Worm (Caenorhabditis elegans) whole organism, young adult: Measurements from ENCODE around the gene F54E12.2.

Source experiments
- B0035.1 ChIP-seq: sonication (generic microtip); optimal IDR thresholded peaks from 2 replicates; lab custom pipeline; 2016; ENCODE audit warnings: missing genetic modification characterization, mild to moderate bottlenecking, missing compliant biosample characterization, missing genotype, missing genetic modification reagents
- B0261.1 ChIP-seq: sonication (generic microtip); optimal IDR thresholded peaks from 2 replicates; lab custom pipeline; 2016; ENCODE audit warnings: mild to moderate bottlenecking, missing genetic modification characterization, moderate library complexity, missing compliant biosample characterization
- C06A6.2 ChIP-seq: fragments of 200-800 bp; sonication (Bioruptor generic); conservative IDR thresholded peaks from 2 replicates; pipeline ENCODE4 v1.3.6; 2022; ENCODE audit warnings: missing genetic modification characterization, missing compliant biosample characterization
- F22D6.2 ChIP-seq: sonication (generic microtip); optimal IDR thresholded peaks from 2 replicates; lab custom pipeline; 2016; ENCODE audit warnings: mild to moderate bottlenecking, missing genetic modification characterization, missing compliant biosample characterization
- F39B2.1 ChIP-seq: fragments of 200-800 bp; sonication (Bioruptor generic); IDR thresholded peaks from 2 replicates; pipeline ENCODE4 v1.3.6; 2022; ENCODE audit warnings: missing genetic modification reagents, missing genetic modification characterization, missing compliant biosample characterization
- F49E8.2 ChIP-seq: sonication (generic microtip); optimal IDR thresholded peaks from 3 replicates; lab custom pipeline; 2017; ENCODE audit warnings: missing genetic modification characterization, mild to moderate bottlenecking, missing compliant biosample characterization, antibody characterized with exemption, moderate library complexity; ENCODE audit not compliant: insufficient read depth
- F57C9.4 ChIP-seq: sonication (generic microtip); optimal IDR thresholded peaks from 2 replicates; lab custom pipeline; 2017; ENCODE audit warnings: mild to moderate bottlenecking, missing genetic modification characterization, missing compliant biosample characterization
- K11D2.4 ChIP-seq: fragments of 200-800 bp; sonication (Bioruptor generic); IDR thresholded peaks from 2 replicates; pipeline ENCODE4 v1.3.6; 2022; ENCODE audit warnings: missing genetic modification reagents, missing genetic modification characterization, missing compliant biosample characterization
- T26A5.8 ChIP-seq: sonication (generic microtip); optimal IDR thresholded peaks from 2 replicates; lab custom pipeline; 2016; ENCODE audit warnings: missing genetic modification characterization, missing compliant biosample characterization
- Y53G8AR.9 ChIP-seq: fragments of 200-800 bp; sonication (Bioruptor generic); conservative IDR thresholded peaks from 2 replicates; pipeline ENCODE4 v1.3.6; 2022; ENCODE audit warnings: missing genetic modification reagents, missing genetic modification characterization, missing compliant biosample characterization
- Y56A3A.18 ChIP-seq: fragments of 200-800 bp; sonication (Bioruptor generic); IDR thresholded peaks from 2 replicates; pipeline ENCODE4 v1.3.6; 2022; ENCODE audit warnings: missing genetic modification reagents, missing genetic modification characterization, missing compliant biosample characterization
- Y67H2A.10 ChIP-seq: fragments of 200-800 bp; sonication (Bioruptor generic); conservative IDR thresholded peaks from 2 replicates; pipeline ENCODE4 v1.3.6; 2022; ENCODE audit warnings: missing genetic modification reagents, missing genetic modification characterization, missing compliant biosample characterization
- Y79H2A.3 ChIP-seq: fragments of 200-800 bp; sonication (Bioruptor generic); conservative IDR thresholded peaks from 2 replicates; pipeline ENCODE4 v1.3.6; 2022; ENCODE audit warnings: missing genetic modification reagents, missing genetic modification characterization, missing compliant biosample characterization
- akir-1 ChIP-seq: fragments of 200-800 bp; sonication (Bioruptor generic); optimal IDR thresholded peaks from 2 replicates; lab custom pipeline; 2018; ENCODE audit warnings: mild to moderate bottlenecking, missing genetic modification characterization, moderate library complexity, missing compliant biosample characterization
- ama-1 ChIP-seq, 3 experiments: fragments of 150-350 bp in 1 of 3; sonication (generic microtip) in 2 of 3; optimal IDR thresholded peaks; 2 replicates each; lab custom pipeline; 2014 to 2018; ENCODE audit warnings: missing biosample characterization in 2 of 3, missing genetic modification characterization in 2 of 3, missing genetic modification reagents in 2 of 3
- aptf-2 ChIP-seq: fragments of 200-800 bp; sonication (Bioruptor generic); conservative IDR thresholded peaks from 2 replicates; pipeline ENCODE4 v1.3.6; 2022; ENCODE audit warnings: missing genetic modification reagents, missing genetic modification characterization, missing compliant biosample characterization
- aptf-3 ChIP-seq: fragments of 200-800 bp; sonication (Bioruptor generic); IDR thresholded peaks from 2 replicates; pipeline ENCODE4 v1.3.6; 2022; ENCODE audit warnings: missing genetic modification characterization, missing compliant biosample characterization
- athp-1 ChIP-seq: sonication (generic microtip); optimal IDR thresholded peaks from 2 replicates; lab custom pipeline; 2017; ENCODE audit warnings: mild to moderate bottlenecking, missing genetic modification characterization, missing compliant biosample characterization
- attf-3 ChIP-seq: fragments of 200-800 bp; sonication (Bioruptor generic); conservative IDR thresholded peaks from 2 replicates; pipeline ENCODE4 v1.3.6; 2022; ENCODE audit warnings: missing genetic modification reagents, missing genetic modification characterization, missing compliant biosample characterization
- attf-6 ChIP-seq: fragments of 200-800 bp; sonication (Bioruptor generic); IDR thresholded peaks from 2 replicates; pipeline ENCODE4 v1.3.6; 2022; ENCODE audit warnings: missing genetic modification reagents, missing genetic modification characterization, missing compliant biosample characterization
- cebp-1 ChIP-seq, 2 experiments: fragments of 200-800 bp in 1 of 2; sonication (Bioruptor generic) in 1 of 2; sonication (generic microtip) in 1 of 2; IDR thresholded peaks in 1 of 2; optimal IDR thresholded peaks in 1 of 2; 2 replicates each; pipeline versions ENCODE4 v1.3.6 to Lab custom; 2017 to 2022; ENCODE audit warnings: missing compliant biosample characterization in 2 of 2, missing genetic modification characterization in 2 of 2, mild to moderate bottlenecking in 1 of 2, missing genetic modification reagents in 1 of 2, moderate library complexity in 1 of 2
- cebp-2 ChIP-seq: fragments of 200-800 bp; sonication (Bioruptor generic); IDR thresholded peaks from 2 replicates; pipeline ENCODE4 v1.3.6; 2022; ENCODE audit warnings: missing genetic modification characterization, missing compliant biosample characterization
- ceh-40 ChIP-seq: fragments of 200-800 bp; sonication (Bioruptor generic); IDR thresholded peaks from 2 replicates; pipeline ENCODE4 v1.3.6; 2022; ENCODE audit warnings: missing genetic modification characterization, missing compliant biosample characterization
- ceh-91 ChIP-seq: fragments of 200-800 bp; sonication (Bioruptor generic); IDR thresholded peaks from 2 replicates; pipeline ENCODE4 v1.3.6; 2022; ENCODE audit warnings: missing genetic modification reagents, missing genetic modification characterization, missing compliant biosample characterization
- efl-1 ChIP-seq: fragments of 150-350 bp; optimal IDR thresholded peaks from 2 replicates; lab custom pipeline; 2014; ENCODE audit warnings: missing biosample characterization, missing genetic modification reagents, missing genetic modification characterization
- egrh-3 ChIP-seq: fragments of 200-800 bp; sonication (Bioruptor generic); IDR thresholded peaks from 2 replicates; pipeline ENCODE4 v1.3.6; 2022; ENCODE audit warnings: missing genetic modification reagents, missing genetic modification characterization, missing compliant biosample characterization
- hlh-26 ChIP-seq: fragments of 200-800 bp; sonication (Bioruptor generic); conservative IDR thresholded peaks from 2 replicates; pipeline ENCODE4 v1.3.6; 2022; ENCODE audit warnings: missing genetic modification reagents, missing genetic modification characterization, missing compliant biosample characterization
- hmg-1.2 ChIP-seq: fragments of 200-800 bp; sonication (Bioruptor generic); IDR thresholded peaks from 2 replicates; pipeline ENCODE4 v1.3.6; 2022; ENCODE audit warnings: missing genetic modification reagents, missing genetic modification characterization, missing compliant biosample characterization
- hmg-20 ChIP-seq: fragments of 200-800 bp; sonication (Bioruptor generic); IDR thresholded peaks from 2 replicates; pipeline ENCODE4 v1.3.6; 2022; ENCODE audit warnings: missing genetic modification reagents, missing genetic modification characterization, missing compliant biosample characterization
- hrde-1 ChIP-seq: sonication (generic microtip); optimal IDR thresholded peaks from 2 replicates; lab custom pipeline; 2016; ENCODE audit warnings: missing genetic modification characterization, mild to moderate bottlenecking, missing compliant biosample characterization, moderate library complexity, missing genotype, missing genetic modification reagents, borderline replicate concordance
- hsf-1 ChIP-seq: fragments of 200-800 bp; sonication (Bioruptor generic); IDR thresholded peaks from 2 replicates; pipeline ENCODE4 v1.3.6; 2022; ENCODE audit warnings: missing genetic modification reagents, missing genetic modification characterization, missing compliant biosample characterization
- lin-40 ChIP-seq: sonication (generic microtip); optimal IDR thresholded peaks from 2 replicates; lab custom pipeline; 2016; ENCODE audit warnings: missing genetic modification characterization, mild to moderate bottlenecking, missing compliant biosample characterization, missing genotype, missing genetic modification reagents
- lsy-27 ChIP-seq: sonication (generic microtip); optimal IDR thresholded peaks from 2 replicates; lab custom pipeline; 2017; ENCODE audit warnings: missing genetic modification characterization, mild to moderate bottlenecking, missing compliant biosample characterization, antibody characterized with exemption, missing genotype, borderline replicate concordance; ENCODE audit not compliant: insufficient read depth
- madf-6 ChIP-seq: fragments of 200-800 bp; sonication (Bioruptor generic); IDR thresholded peaks from 2 replicates; pipeline ENCODE4 v1.3.6; 2022; ENCODE audit warnings: missing genetic modification reagents, missing genetic modification characterization, missing compliant biosample characterization
- mcd-1 ChIP-seq: fragments of 200-800 bp; sonication (Bioruptor generic); IDR thresholded peaks from 2 replicates; pipeline ENCODE4 v1.3.6; 2022; ENCODE audit warnings: missing genetic modification reagents, missing genetic modification characterization, missing compliant biosample characterization
- mel-28 ChIP-seq: sonication (generic microtip); optimal IDR thresholded peaks from 2 replicates; lab custom pipeline; 2016; ENCODE audit warnings: borderline replicate concordance, mild to moderate bottlenecking, missing genetic modification characterization, missing compliant biosample characterization
- nhr-120 ChIP-seq: fragments of 200-800 bp; sonication (Bioruptor generic); IDR thresholded peaks from 2 replicates; pipeline ENCODE4 v1.3.6; 2022; ENCODE audit warnings: missing genetic modification characterization, missing compliant biosample characterization
- nhr-27 ChIP-seq: fragments of 200-800 bp; sonication (Bioruptor generic); optimal IDR thresholded peaks from 2 replicates; lab custom pipeline; 2018; ENCODE audit warnings: mild to moderate bottlenecking, missing genetic modification characterization, moderate library complexity, missing compliant biosample characterization
- pha-4 ChIP-seq: fragments of 150-350 bp; sonication (generic microtip); optimal IDR thresholded peaks from 2 replicates; lab custom pipeline; 2014; ENCODE audit warnings: missing biosample characterization, missing genetic modification reagents, missing genetic modification characterization
- snpc-1.1 ChIP-seq: sonication (generic microtip); optimal IDR thresholded peaks from 2 replicates; lab custom pipeline; 2017; ENCODE audit warnings: missing genetic modification characterization, mild to moderate bottlenecking, missing compliant biosample characterization, antibody characterized with exemption, moderate library complexity, missing genotype, missing genetic modification reagents; ENCODE audit not compliant: insufficient read depth
- snpc-3.4 ChIP-seq: sonication (generic microtip); optimal IDR thresholded peaks from 2 replicates; lab custom pipeline; 2017; ENCODE audit warnings: missing genetic modification characterization, mild to moderate bottlenecking, missing compliant biosample characterization, antibody characterized with exemption, moderate library complexity, missing genotype, missing genetic modification reagents
- somi-1 ChIP-seq: fragments of 200-800 bp; sonication (Bioruptor generic); optimal IDR thresholded peaks from 2 replicates; lab custom pipeline; 2018; ENCODE audit warnings: mild to moderate bottlenecking, missing genetic modification characterization, missing compliant biosample characterization
- unc-130 ChIP-seq: sonication (generic microtip); optimal IDR thresholded peaks from 2 replicates; lab custom pipeline; 2016; ENCODE audit warnings: missing genetic modification reagents, missing genetic modification characterization, missing compliant biosample characterization
- unc-62 ChIP-seq: fragments of 150-350 bp; optimal IDR thresholded peaks from 2 replicates; lab custom pipeline; 2014; ENCODE audit warnings: missing biosample characterization, missing genetic modification reagents, missing genetic modification characterization
- ztf-22 ChIP-seq: fragments of 200-800 bp; sonication (Bioruptor generic); optimal IDR thresholded peaks from 2 replicates; lab custom pipeline; 2018; ENCODE audit warnings: mild to moderate bottlenecking, missing genetic modification characterization, moderate library complexity, missing compliant biosample characterization
- ztf-6 ChIP-seq: fragments of 200-800 bp; sonication (Bioruptor generic); IDR thresholded peaks from 2 replicates; pipeline ENCODE4 v1.3.6; 2022; ENCODE audit warnings: missing genetic modification reagents, missing genetic modification characterization, missing compliant biosample characterization

F54E12.2 gene

DNA sequence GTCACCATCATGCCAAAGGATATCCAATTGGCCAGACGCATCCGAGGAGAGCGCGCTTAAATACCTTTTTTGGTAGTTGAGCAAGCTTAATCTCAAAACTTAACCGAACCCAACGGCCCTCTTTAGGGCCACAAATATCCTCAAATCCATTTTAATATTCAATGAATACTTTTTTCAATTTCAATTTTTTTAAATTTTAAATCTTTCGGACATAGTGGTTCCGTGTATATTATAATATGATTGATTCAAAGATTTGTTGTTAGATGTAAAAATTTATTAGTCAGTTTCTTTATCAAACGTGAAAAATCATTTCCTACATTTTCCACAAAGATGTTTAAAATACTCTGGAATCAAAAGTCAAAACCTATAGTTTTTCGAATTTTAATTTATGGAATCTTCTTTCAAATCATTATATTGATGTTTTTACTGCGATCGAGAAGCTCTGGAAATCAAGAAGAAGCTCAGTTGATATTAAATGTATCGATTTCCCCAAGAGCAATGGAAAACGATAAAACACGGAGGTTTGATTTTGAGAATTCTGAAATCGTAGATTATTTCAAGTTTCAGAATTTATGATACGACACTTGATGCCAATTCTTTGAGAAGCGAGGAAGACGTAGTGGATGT is 9.9 kb downstream of the F54E12.2 start, which contains the start of gene B0035.21:
Gene B0035.21, plus strand, starts transcription at position 322 of the 627 bp plus-strand sequence.
- no peak for TF ChIP-seq efl-1 (GFP tag; lab: Kevin White, UChicago)
- TF ChIP-seq mel-28 (tag; lab: Kevin White, UChicago) = no peak
- 0 out of 2 replicates have a peak, but pooled peaks have one; percentile 73 for TF ChIP-seq Y79H2A.3 (GFP tag; lab: Robert Waterston, UW)
- no peak for TF ChIP-seq somi-1 (GFP tag; lab: Kevin White, UChicago)
- TF ChIP-seq cebp-1 (GFP tag; IDR thresholded peaks at IDR 0.05; lab: Robert Waterston, UW) = no peak
- peak; percentile 10 for TF ChIP-seq cebp-1 (tag; optimal IDR thresholded peaks at IDR 0.05; lab: Kevin White, UChicago)
- no peak for TF ChIP-seq F49E8.2 (tag; lab: Kevin White, UChicago)
- no peak for TF ChIP-seq C06A6.2
- no peak for TF ChIP-seq F22D6.2
- TF ChIP-seq akir-1 (GFP tag; lab: Kevin White, UChicago) = no peak
- no peak for TF ChIP-seq aptf-2 (GFP tag; lab: Robert Waterston, UW)
- TF ChIP-seq ztf-6 (GFP tag; lab: Robert Waterston, UW) = no peak
- TF ChIP-seq F39B2.1 (GFP tag; lab: Robert Waterston, UW) = peak; percentile 85
- no peak for TF ChIP-seq snpc-3.4 (tag; lab: Kevin White, UChicago)
- TF ChIP-seq snpc-1.1 (tag; lab: Kevin White, UChicago) = no peak
- no peak for TF ChIP-seq hrde-1
- peak; percentile 84 for TF ChIP-seq attf-6 (GFP tag; lab: Robert Waterston, UW)
- no peak for TF ChIP-seq nhr-120
- no peak for TF ChIP-seq B0035.1 (tag; lab: Kevin White, UChicago)
- TF ChIP-seq B0261.1 = no peak
- TF ChIP-seq aptf-3 = no peak
- TF ChIP-seq mcd-1 (GFP tag; lab: Robert Waterston, UW) = no peak
- TF ChIP-seq hmg-1.2 (GFP tag; lab: Robert Waterston, UW) = peak; percentile 23; the same call in 1 of the 2 replicates
- no peak for TF ChIP-seq hlh-26 (GFP tag; lab: Robert Waterston, UW)
- no peak for TF ChIP-seq Y56A3A.18 (GFP tag; lab: Robert Waterston, UW)
- TF ChIP-seq athp-1 (tag; lab: Kevin White, UChicago) = no peak
- TF ChIP-seq T26A5.8 (tag; lab: Kevin White, UChicago) = no peak
- TF ChIP-seq attf-3 (GFP tag; lab: Robert Waterston, UW) = no peak
- no peak for TF ChIP-seq ceh-91 (GFP tag; lab: Robert Waterston, UW)
- no peak for TF ChIP-seq lsy-27
- peak; percentile 73 for TF ChIP-seq madf-6 (GFP tag; lab: Robert Waterston, UW)
- TF ChIP-seq K11D2.4 (GFP tag; lab: Robert Waterston, UW) = no peak
- TF ChIP-seq nhr-27 (tag; lab: Kevin White, UChicago) = no peak
- no peak for TF ChIP-seq ztf-22 (GFP tag; lab: Kevin White, UChicago)
- TF ChIP-seq unc-62 (GFP tag; lab: Kevin White, UChicago) = no peak
- no peak for TF ChIP-seq egrh-3 (GFP tag; lab: Robert Waterston, UW)
- no peak for TF ChIP-seq cebp-2 (GFP tag; lab: Robert Waterston, UW)
- TF ChIP-seq hsf-1 (GFP tag; lab: Robert Waterston, UW) = peak; percentile 64
- TF ChIP-seq lin-40 (tag; lab: Kevin White, UChicago) = no peak
- no peak for TF ChIP-seq ama-1 (optimal IDR thresholded peaks at IDR 0.05; lab: Kevin White, UChicago)
- TF ChIP-seq ama-1 (GFP tag; optimal IDR thresholded peaks at IDR 0.05; lab: Kevin White, UChicago) = no peak
- TF ChIP-seq pha-4 (tag; lab: Kevin White, UChicago) = no peak
- no peak for TF ChIP-seq Y67H2A.10 (GFP tag; lab: Robert Waterston, UW)
- no peak for TF ChIP-seq hmg-20 (GFP tag; lab: Robert Waterston, UW)
- no peak for TF ChIP-seq F57C9.4 (tag; lab: Kevin White, UChicago)
- TF ChIP-seq unc-130 (GFP tag; lab: Kevin White, UChicago) = no peak
- TF ChIP-seq ceh-40 (GFP tag; lab: Robert Waterston, UW) = no peak
- peak; percentile 76 for TF ChIP-seq Y53G8AR.9 (GFP tag; lab: Robert Waterston, UW)
